Fruit fly (Drosophila melanogaster): Measurements from ENCODE around the gene CG1077.

CG1077 gene

DNA sequence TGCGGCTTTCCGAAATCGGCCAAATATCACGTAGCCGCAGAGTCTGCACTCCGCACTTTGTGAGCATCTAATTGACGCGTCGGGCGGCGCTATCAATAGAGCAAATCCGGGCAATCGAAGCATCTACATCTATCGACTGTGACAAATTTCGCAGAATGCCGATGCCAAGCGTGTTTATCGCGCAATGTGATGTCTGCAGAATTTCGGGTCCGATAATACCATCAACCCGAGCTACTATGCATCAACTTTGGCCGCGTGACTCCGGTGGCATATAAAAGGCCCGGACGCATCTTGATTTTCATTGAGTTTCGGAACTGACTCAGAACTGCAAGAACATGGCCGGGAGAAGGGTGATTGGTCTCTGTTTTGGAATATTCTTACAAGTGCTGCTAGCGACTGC is at the start of gene CG1077:
CG1077 (plus strand) TSS at position 301 of the 400 bp plus-strand sequence.
- TF ChIP-seq chinmo (GFP tag; IDR thresholded peaks at IDR 0.05; ENCODE audit: partially characterized antibody) (0 out of 4 replicates have a peak, but pooled peaks have one; percentile 15), Hr3 (GFP tag; optimal IDR thresholded peaks at IDR 0.05) (no peak)

DNA sequence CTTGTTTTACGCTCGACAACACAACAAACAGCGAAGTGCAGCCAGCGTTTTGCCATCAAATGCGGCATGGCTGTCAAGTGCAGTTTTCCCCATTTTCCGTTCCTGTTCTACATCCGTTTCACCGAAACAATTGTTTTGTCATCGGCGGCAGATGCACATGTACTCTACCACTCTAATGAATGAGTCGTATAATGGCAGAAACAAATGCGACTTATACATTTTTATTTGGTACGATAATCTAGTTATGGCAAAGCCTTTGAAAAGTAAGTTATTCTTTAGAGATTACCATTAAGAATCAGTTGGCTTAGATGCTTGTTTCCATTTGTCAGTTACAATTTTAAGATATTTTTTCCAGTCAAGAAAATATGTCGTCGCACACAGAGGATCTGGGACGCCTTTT is 45.0 kb upstream of the CG1077 start, which contains the start of gene Vha14-2:
Vha14-2 (plus strand) TSS at position 301 of the 400 bp plus-strand sequence.
- TF ChIP-seq CG12391 (tag; optimal IDR thresholded peaks at IDR 0.05) = no peak
- TF ChIP-seq Hr3 (GFP tag; optimal IDR thresholded peaks at IDR 0.05) = no peak
- no peak for TF ChIP-seq CG5245 (GFP tag; optimal IDR thresholded peaks at IDR 0.05)
- TF ChIP-seq slou (GFP tag; optimal IDR thresholded peaks at IDR 0.05) = no peak
- no peak for TF ChIP-seq CG15073 (GFP tag; optimal IDR thresholded peaks at IDR 0.05)
- no peak for TF ChIP-seq CG9876 (GFP tag; optimal IDR thresholded peaks at IDR 0.05)
- TF ChIP-seq CG12299 (tag; optimal IDR thresholded peaks at IDR 0.05) = no peak
- no peak for TF ChIP-seq CG8944 (GFP tag; optimal IDR thresholded peaks at IDR 0.05)
- no peak for TF ChIP-seq CG3838 (GFP tag; optimal IDR thresholded peaks at IDR 0.05)
- TF ChIP-seq CG10979 (tag; optimal IDR thresholded peaks at IDR 0.05) = no peak
- no peak for TF ChIP-seq CG7963 (GFP tag; IDR thresholded peaks at IDR 0.05; ENCODE audit: partially characterized antibody)
- TF ChIP-seq CG11398 (GFP tag; optimal IDR thresholded peaks at IDR 0.05) = no peak
- TF ChIP-seq Doc2 (GFP tag; IDR thresholded peaks at IDR 0.05) = no peak
- TF ChIP-seq prd (optimal IDR thresholded peaks at IDR 0.05) = no peak
- TF ChIP-seq prd (GFP tag; IDR thresholded peaks at IDR 0.05) = no peak

DNA sequence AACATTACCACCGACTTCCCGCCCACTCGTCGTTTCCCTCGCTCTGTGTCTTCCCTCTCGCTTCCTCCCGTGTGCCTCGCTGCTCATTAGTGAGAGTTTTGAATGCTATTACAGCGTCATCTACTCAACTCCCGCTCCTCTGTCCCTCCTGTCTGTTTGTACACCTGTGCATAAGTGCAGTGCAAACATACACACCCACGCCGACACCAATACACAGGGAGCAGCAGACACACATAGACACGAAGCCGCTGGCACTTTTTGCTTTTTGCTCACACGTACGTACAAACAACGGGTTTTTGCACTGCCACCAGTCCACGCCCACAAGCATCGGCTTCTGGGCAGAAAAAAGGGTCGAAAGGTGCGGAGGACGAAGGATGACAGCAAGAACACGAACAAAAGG is 25.5 kb upstream of the CG1077 start:
- no peak for TF ChIP-seq CG4360 (GFP tag; IDR thresholded peaks at IDR 0.05)
- TF ChIP-seq CG8478 (optimal IDR thresholded peaks at IDR 0.05) = peak; percentile 59
- peak in 1 of 2 experiments; percentile 45 for TF ChIP-seq bsh (GFP tag; optimal IDR thresholded peaks at IDR 0.05)
- no peak for TF ChIP-seq psq (GFP tag; optimal IDR thresholded peaks at IDR 0.05)

DNA sequence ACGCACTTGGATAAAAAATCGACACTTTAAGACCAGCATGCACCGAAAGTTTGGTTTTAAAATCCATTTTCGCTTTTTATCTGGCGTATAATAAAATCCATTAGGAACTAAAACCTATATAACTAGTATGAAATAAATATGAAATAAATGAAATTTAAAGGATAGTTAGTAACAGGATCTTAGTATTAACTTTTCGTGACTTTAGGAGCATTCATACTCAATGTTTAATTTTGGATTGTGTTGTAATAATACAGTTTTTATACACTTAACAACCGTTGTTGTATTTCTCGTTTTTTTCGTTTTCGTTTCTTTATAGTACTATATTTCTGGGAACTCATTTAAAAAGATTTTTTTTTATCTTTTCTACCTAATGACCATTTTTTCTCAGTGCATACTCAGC is 18.2 kb upstream of the CG1077 start:
- TF ChIP-seq CG10366 (GFP tag; IDR thresholded peaks at IDR 0.05) (no peak), z (GFP tag; IDR thresholded peaks at IDR 0.05) (no peak), Bdp1 (GFP tag; optimal IDR thresholded peaks at IDR 0.05) (no peak), lab (GFP tag; optimal IDR thresholded peaks at IDR 0.05) (no peak), CG1233 (GFP tag; optimal IDR thresholded peaks at IDR 0.05) (no peak), Meics (GFP tag; optimal IDR thresholded peaks at IDR 0.05) (no peak), Ptx1 (GFP tag; IDR thresholded peaks at IDR 0.05) (no peak), CG18619 (GFP tag; optimal IDR thresholded peaks at IDR 0.05) (no peak), Atf-2 (GFP tag; optimal IDR thresholded peaks at IDR 0.05) (no peak), salm (tag; optimal IDR thresholded peaks at IDR 0.05) (no peak), HmgZ (tag; optimal IDR thresholded peaks at IDR 0.05) (no peak), dm (GFP tag; optimal IDR thresholded peaks at IDR 0.05) (no peak), CG6813 (GFP tag; optimal IDR thresholded peaks at IDR 0.05) (no peak), NC2α (GFP tag; optimal IDR thresholded peaks at IDR 0.05) (no peak), repo (GFP tag; optimal IDR thresholded peaks at IDR 0.05) (no peak), slp2 (GFP tag; optimal IDR thresholded peaks at IDR 0.05) (no peak), CG17186 (GFP tag; optimal IDR thresholded peaks at IDR 0.05) (no peak), B-H2 (GFP tag; optimal IDR thresholded peaks at IDR 0.05) (no peak), CG6654 (GFP tag; optimal IDR thresholded peaks at IDR 0.05) (no peak), pan (optimal IDR thresholded peaks at IDR 0.05) (no peak), pan (GFP tag; optimal IDR thresholded peaks at IDR 0.05 in 1 of 2, IDR thresholded peaks at IDR 0.05 in 1 of 2) (no peak)

Data from whole organism, embryonic.